Worm (Caenorhabditis elegans) whole organism, young adult: ENCODE data around the gene grp-1.

Experiments used
- C17E4.6 ChIP-seq: fragments of 200-800 bp; sonication (Bioruptor generic); IDR thresholded peaks from 2 replicates; pipeline ENCODE4 v1.3.6; 2022; ENCODE audit warnings: missing genetic modification reagents, missing genetic modification characterization, missing compliant biosample characterization
- F23B12.7 ChIP-seq: sonication (generic microtip); optimal IDR thresholded peaks from 2 replicates; lab custom pipeline; 2017; ENCODE audit warnings: missing genetic modification characterization, mild to moderate bottlenecking, missing compliant biosample characterization, antibody characterized with exemption, moderate library complexity; ENCODE audit not compliant: insufficient read depth
- F33H1.4 ChIP-seq: fragments of 200-800 bp; sonication (Bioruptor generic); IDR thresholded peaks from 2 replicates; pipeline ENCODE4 v1.3.6; 2022; ENCODE audit warnings: missing genetic modification reagents, missing genetic modification characterization, missing compliant biosample characterization
- F37B4.10 ChIP-seq: fragments of 200-800 bp; sonication (Bioruptor generic); IDR thresholded peaks from 2 replicates; pipeline ENCODE4 v1.3.6; 2022; ENCODE audit warnings: missing genetic modification characterization, missing compliant biosample characterization
- F39B2.1 ChIP-seq: fragments of 200-800 bp; sonication (Bioruptor generic); IDR thresholded peaks from 2 replicates; pipeline ENCODE4 v1.3.6; 2022; ENCODE audit warnings: missing genetic modification reagents, missing genetic modification characterization, missing compliant biosample characterization
- F49E8.2 ChIP-seq: sonication (generic microtip); optimal IDR thresholded peaks from 3 replicates; lab custom pipeline; 2017; ENCODE audit warnings: missing genetic modification characterization, mild to moderate bottlenecking, missing compliant biosample characterization, antibody characterized with exemption, moderate library complexity; ENCODE audit not compliant: insufficient read depth
- F55B11.4 ChIP-seq: sonication (generic microtip); optimal IDR thresholded peaks from 2 replicates; lab custom pipeline; 2016; ENCODE audit warnings: missing compliant biosample characterization, missing genetic modification characterization, borderline replicate concordance; ENCODE audit not compliant: insufficient read depth
- F57A8.1 ChIP-seq: fragments of 200-800 bp; sonication (Bioruptor generic); optimal IDR thresholded peaks from 2 replicates; lab custom pipeline; 2018; ENCODE audit warnings: mild to moderate bottlenecking, missing genetic modification characterization, moderate library complexity, missing compliant biosample characterization
- K11D2.4 ChIP-seq: fragments of 200-800 bp; sonication (Bioruptor generic); IDR thresholded peaks from 2 replicates; pipeline ENCODE4 v1.3.6; 2022; ENCODE audit warnings: missing genetic modification reagents, missing genetic modification characterization, missing compliant biosample characterization
- T07F8.4 ChIP-seq: sonication (generic microtip); optimal IDR thresholded peaks from 2 replicates; lab custom pipeline; 2016; ENCODE audit warnings: mild to moderate bottlenecking, missing genetic modification characterization, moderate library complexity, missing compliant biosample characterization
- T26A5.8 ChIP-seq: sonication (generic microtip); optimal IDR thresholded peaks from 2 replicates; lab custom pipeline; 2016; ENCODE audit warnings: missing genetic modification characterization, missing compliant biosample characterization
- Y95B8A.8 ChIP-seq: fragments of 200-800 bp; sonication (Bioruptor generic); IDR thresholded peaks from 2 replicates; pipeline ENCODE4 v1.3.6; 2022; ENCODE audit warnings: missing genetic modification reagents, missing genetic modification characterization, missing compliant biosample characterization
- ZK185.1 ChIP-seq: sonication (generic microtip); optimal IDR thresholded peaks from 2 replicates; lab custom pipeline; 2016; ENCODE audit warnings: mild to moderate bottlenecking, missing genetic modification characterization, missing compliant biosample characterization; ENCODE audit not compliant: poor library complexity, severe bottlenecking
- akir-1 ChIP-seq: fragments of 200-800 bp; sonication (Bioruptor generic); optimal IDR thresholded peaks from 2 replicates; lab custom pipeline; 2018; ENCODE audit warnings: mild to moderate bottlenecking, missing genetic modification characterization, moderate library complexity, missing compliant biosample characterization
- ama-1 ChIP-seq, 3 experiments: fragments of 150-350 bp in 1 of 3; sonication (generic microtip) in 2 of 3; optimal IDR thresholded peaks; 2 replicates each; lab custom pipeline; 2014 to 2018; ENCODE audit warnings: missing biosample characterization in 2 of 3, missing genetic modification characterization in 2 of 3, missing genetic modification reagents in 2 of 3
- attf-3 ChIP-seq: fragments of 200-800 bp; sonication (Bioruptor generic); conservative IDR thresholded peaks from 2 replicates; pipeline ENCODE4 v1.3.6; 2022; ENCODE audit warnings: missing genetic modification reagents, missing genetic modification characterization, missing compliant biosample characterization
- attf-6 ChIP-seq: fragments of 200-800 bp; sonication (Bioruptor generic); IDR thresholded peaks from 2 replicates; pipeline ENCODE4 v1.3.6; 2022; ENCODE audit warnings: missing genetic modification reagents, missing genetic modification characterization, missing compliant biosample characterization
- cebp-2 ChIP-seq: fragments of 200-800 bp; sonication (Bioruptor generic); IDR thresholded peaks from 2 replicates; pipeline ENCODE4 v1.3.6; 2022; ENCODE audit warnings: missing genetic modification characterization, missing compliant biosample characterization
- ceh-58 ChIP-seq: fragments of 200-800 bp; sonication (Bioruptor generic); IDR thresholded peaks from 2 replicates; pipeline ENCODE4 v1.3.6; 2022; ENCODE audit warnings: missing genetic modification characterization, missing compliant biosample characterization
- chd-7 ChIP-seq: sonication (generic microtip); optimal IDR thresholded peaks from 2 replicates; lab custom pipeline; 2016; ENCODE audit warnings: mild to moderate bottlenecking, missing genetic modification characterization, moderate library complexity, missing compliant biosample characterization
- die-1 ChIP-seq: sonication (generic microtip); optimal IDR thresholded peaks from 2 replicates; lab custom pipeline; 2016; ENCODE audit warnings: missing genotype, mild to moderate bottlenecking, missing genetic modification characterization, missing compliant biosample characterization
- dpff-1 ChIP-seq: sonication (generic microtip); optimal IDR thresholded peaks from 2 replicates; lab custom pipeline; 2017; ENCODE audit warnings: mild to moderate bottlenecking, missing genetic modification characterization, missing compliant biosample characterization
- egrh-3 ChIP-seq: fragments of 200-800 bp; sonication (Bioruptor generic); IDR thresholded peaks from 2 replicates; pipeline ENCODE4 v1.3.6; 2022; ENCODE audit warnings: missing genetic modification reagents, missing genetic modification characterization, missing compliant biosample characterization
- gei-17 ChIP-seq: fragments of 200-800 bp; sonication (Bioruptor generic); optimal IDR thresholded peaks from 2 replicates; lab custom pipeline; 2018; ENCODE audit warnings: mild to moderate bottlenecking, missing genetic modification characterization, missing compliant biosample characterization
- him-1 ChIP-seq: sonication (generic microtip); optimal IDR thresholded peaks from 2 replicates; lab custom pipeline; 2016; ENCODE audit warnings: missing genotype, missing genetic modification reagents, missing genetic modification characterization, missing compliant biosample characterization
- hlh-26 ChIP-seq: fragments of 200-800 bp; sonication (Bioruptor generic); conservative IDR thresholded peaks from 2 replicates; pipeline ENCODE4 v1.3.6; 2022; ENCODE audit warnings: missing genetic modification reagents, missing genetic modification characterization, missing compliant biosample characterization
- hrde-1 ChIP-seq: sonication (generic microtip); optimal IDR thresholded peaks from 2 replicates; lab custom pipeline; 2016; ENCODE audit warnings: missing genetic modification characterization, mild to moderate bottlenecking, missing compliant biosample characterization, moderate library complexity, missing genotype, missing genetic modification reagents, borderline replicate concordance
- lag-1 ChIP-seq: fragments of 200-800 bp; sonication (Bioruptor generic); IDR thresholded peaks from 2 replicates; pipeline ENCODE4 v1.3.6; 2022; ENCODE audit warnings: missing genetic modification reagents, missing genetic modification characterization, missing compliant biosample characterization
- let-607 ChIP-seq, 2 experiments: fragments of 200-800 bp in 1 of 2; sonication (Bioruptor generic) in 1 of 2; sonication (generic microtip) in 1 of 2; optimal IDR thresholded peaks; 2 replicates each; lab custom pipeline; 2016 to 2018; ENCODE audit warnings: mild to moderate bottlenecking in 2 of 2, missing compliant biosample characterization in 2 of 2, missing genetic modification characterization in 2 of 2, moderate library complexity in 2 of 2, missing genotype in 1 of 2
- lin-35 ChIP-seq, 3 experiments: fragments of 150-350 bp in 2 of 3; sonication (generic microtip) in 1 of 3; optimal IDR thresholded peaks; 2 replicates each; lab custom pipeline; 2014 to 2018; ENCODE audit warnings: missing biosample characterization in 3 of 3, missing genetic modification characterization in 3 of 3, missing genetic modification reagents in 3 of 3
- lir-1 ChIP-seq: fragments of 200-800 bp; sonication (Bioruptor generic); conservative IDR thresholded peaks from 2 replicates; pipeline ENCODE4 v1.3.6; 2022; ENCODE audit warnings: missing genetic modification reagents, missing genetic modification characterization, missing compliant biosample characterization
- lsl-1 ChIP-seq: fragments of 200-800 bp; sonication (Bioruptor generic); optimal IDR thresholded peaks from 2 replicates; lab custom pipeline; 2018; ENCODE audit warnings: mild to moderate bottlenecking, missing genetic modification characterization, moderate library complexity, missing compliant biosample characterization
- lsy-27 ChIP-seq: sonication (generic microtip); optimal IDR thresholded peaks from 2 replicates; lab custom pipeline; 2017; ENCODE audit warnings: missing genetic modification characterization, mild to moderate bottlenecking, missing compliant biosample characterization, antibody characterized with exemption, missing genotype, borderline replicate concordance; ENCODE audit not compliant: insufficient read depth
- madf-6 ChIP-seq: fragments of 200-800 bp; sonication (Bioruptor generic); IDR thresholded peaks from 2 replicates; pipeline ENCODE4 v1.3.6; 2022; ENCODE audit warnings: missing genetic modification reagents, missing genetic modification characterization, missing compliant biosample characterization
- mel-28 ChIP-seq: sonication (generic microtip); optimal IDR thresholded peaks from 2 replicates; lab custom pipeline; 2016; ENCODE audit warnings: borderline replicate concordance, mild to moderate bottlenecking, missing genetic modification characterization, missing compliant biosample characterization
- mes-4 ChIP-seq: sonication (generic microtip); optimal IDR thresholded peaks from 2 replicates; lab custom pipeline; 2016; ENCODE audit warnings: missing genotype, missing genetic modification characterization, missing compliant biosample characterization
- mxl-1 ChIP-seq: sonication (generic microtip); optimal IDR thresholded peaks from 2 replicates; lab custom pipeline; 2016; ENCODE audit warnings: missing genetic modification characterization, missing compliant biosample characterization
- nfyb-1 ChIP-seq: fragments of 200-800 bp; sonication (Bioruptor generic); IDR thresholded peaks from 2 replicates; pipeline ENCODE4 v1.3.6; 2022; ENCODE audit warnings: missing genetic modification reagents, missing genetic modification characterization, missing compliant biosample characterization
- nhr-120 ChIP-seq: fragments of 200-800 bp; sonication (Bioruptor generic); IDR thresholded peaks from 2 replicates; pipeline ENCODE4 v1.3.6; 2022; ENCODE audit warnings: missing genetic modification characterization, missing compliant biosample characterization
- nhr-27 ChIP-seq: fragments of 200-800 bp; sonication (Bioruptor generic); optimal IDR thresholded peaks from 2 replicates; lab custom pipeline; 2018; ENCODE audit warnings: mild to moderate bottlenecking, missing genetic modification characterization, moderate library complexity, missing compliant biosample characterization
- sea-2 ChIP-seq: fragments of 200-800 bp; sonication (Bioruptor generic); IDR thresholded peaks from 2 replicates; pipeline ENCODE4 v1.3.6; 2022; ENCODE audit warnings: missing genetic modification characterization, missing compliant biosample characterization
- snpc-1.3 ChIP-seq: sonication (generic microtip); optimal IDR thresholded peaks from 2 replicates; lab custom pipeline; 2017; ENCODE audit warnings: missing genetic modification characterization, mild to moderate bottlenecking, missing compliant biosample characterization, antibody characterized with exemption, moderate library complexity, missing genotype, missing genetic modification reagents; ENCODE audit not compliant: insufficient read depth
- somi-1 ChIP-seq: fragments of 200-800 bp; sonication (Bioruptor generic); optimal IDR thresholded peaks from 2 replicates; lab custom pipeline; 2018; ENCODE audit warnings: mild to moderate bottlenecking, missing genetic modification characterization, missing compliant biosample characterization
- ztf-25 ChIP-seq: fragments of 200-800 bp; sonication (Bioruptor generic); IDR thresholded peaks from 2 replicates; pipeline ENCODE4 v1.3.6; 2022; ENCODE audit warnings: missing genetic modification reagents, missing genetic modification characterization, missing compliant biosample characterization
- ztf-26 ChIP-seq: sonication (generic microtip); optimal IDR thresholded peaks from 2 replicates; lab custom pipeline; 2017; ENCODE audit warnings: missing genetic modification characterization, missing compliant biosample characterization
- ztf-6 ChIP-seq: fragments of 200-800 bp; sonication (Bioruptor generic); IDR thresholded peaks from 2 replicates; pipeline ENCODE4 v1.3.6; 2022; ENCODE audit warnings: missing genetic modification reagents, missing genetic modification characterization, missing compliant biosample characterization

grp-1 gene

DNA sequence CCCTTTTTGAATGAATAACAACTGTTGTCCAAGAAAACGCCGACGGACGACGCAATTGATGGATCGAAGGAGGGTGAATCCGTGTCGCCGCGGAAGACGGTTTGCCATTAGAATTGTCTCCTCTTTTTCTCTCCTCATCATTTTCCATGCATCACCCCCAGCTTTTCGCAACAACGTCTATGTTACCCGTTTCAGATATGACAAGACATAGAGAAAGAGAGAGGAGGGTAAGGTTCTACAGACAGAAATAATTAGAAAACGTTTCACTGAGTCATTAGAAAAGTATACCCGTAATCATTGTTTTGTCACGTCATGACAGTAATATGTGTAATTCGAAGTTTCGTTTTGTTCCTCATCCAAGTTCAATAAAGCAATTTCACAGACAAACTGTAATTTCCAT lies 20.3 kb downstream of the grp-1 start:
- no peak for TF ChIP-seq attf-6
- no peak for TF ChIP-seq lag-1 (GFP tag; lab: Robert Waterston, UW)
- no peak for TF ChIP-seq F49E8.2 (tag; lab: Kevin White, UChicago)
- TF ChIP-seq F55B11.4 = no peak

DNA sequence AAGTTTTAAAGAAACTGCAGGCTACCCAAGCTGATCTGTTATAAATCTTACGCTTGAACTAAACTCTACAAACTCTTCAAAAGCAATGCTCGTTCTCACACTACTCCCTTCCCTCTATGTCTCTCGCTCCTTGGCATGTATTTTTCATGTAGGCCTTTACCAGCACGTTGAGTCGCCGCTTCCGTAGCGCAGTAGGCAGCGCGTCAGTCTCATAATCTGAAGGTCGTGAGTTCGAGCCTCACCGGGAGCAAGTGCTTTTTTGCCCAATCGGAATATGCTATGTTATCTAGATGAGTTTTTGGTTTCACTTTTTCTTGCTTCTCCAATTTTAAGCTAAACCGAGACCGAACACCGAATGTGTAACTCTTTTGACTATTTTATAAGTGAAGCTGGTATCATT lies 21.0 kb downstream of the grp-1 start:
- TF ChIP-seq die-1 (tag; lab: Kevin White, UChicago) (peak; percentile 69), akir-1 (GFP tag; lab: Kevin White, UChicago) (no peak), lsy-27 (no peak), F23B12.7 (tag; lab: Kevin White, UChicago) (peak; percentile 43), ama-1 (optimal IDR thresholded peaks at IDR 0.05; lab: Kevin White, UChicago) (no peak), ama-1 (GFP tag; optimal IDR thresholded peaks at IDR 0.05; lab: Kevin White, UChicago) (peak in 1 of 2 experiments; percentile 57), ztf-25 (GFP tag; lab: Robert Waterston, UW) (no peak), dpff-1 (tag; lab: Kevin White, UChicago) (no peak), ceh-58 (GFP tag; lab: Robert Waterston, UW) (no peak), F57A8.1 (GFP tag; lab: Kevin White, UChicago) (no peak), T26A5.8 (tag; lab: Kevin White, UChicago) (no peak), nfyb-1 (GFP tag; lab: Robert Waterston, UW) (peak; percentile 65; the same call in 1 of the 2 replicates), cebp-2 (GFP tag; lab: Robert Waterston, UW) (no peak), attf-3 (GFP tag; lab: Robert Waterston, UW) (0 out of 2 replicates have a peak, but pooled peaks have one; percentile 22), chd-7 (peak; percentile 35), somi-1 (GFP tag; lab: Kevin White, UChicago) (no peak), ZK185.1 (peak; percentile 70), lin-35 (GFP tag; optimal IDR thresholded peaks at IDR 0.05; lab: Kevin White, UChicago) (no peak), hlh-26 (GFP tag; lab: Robert Waterston, UW) (no peak), F39B2.1 (no peak), gei-17 (no peak), T07F8.4 (tag; lab: Kevin White, UChicago) (peak; percentile 15), lir-1 (GFP tag; lab: Robert Waterston, UW) (no peak), C17E4.6 (GFP tag; lab: Robert Waterston, UW) (no peak), mes-4 (tag; lab: Kevin White, UChicago) (no peak), nhr-27 (tag; lab: Kevin White, UChicago) (no peak), sea-2 (GFP tag; lab: Robert Waterston, UW) (no peak), F37B4.10 (no peak), snpc-1.3 (tag; lab: Kevin White, UChicago) (no peak), attf-6 (no peak), Y95B8A.8 (GFP tag; lab: Robert Waterston, UW) (no peak), egrh-3 (GFP tag; lab: Robert Waterston, UW) (no peak), him-1 (tag; lab: Kevin White, UChicago) (peak; percentile 69), lsl-1 (GFP tag; lab: Kevin White, UChicago) (peak; percentile 7), ztf-6 (no peak), ztf-26 (no peak), madf-6 (GFP tag; lab: Robert Waterston, UW) (peak; percentile 33; the same call in 1 of the 2 replicates), F33H1.4 (GFP tag; lab: Robert Waterston, UW) (0 out of 2 replicates have a peak, but pooled peaks have one; percentile 14), mxl-1 (tag; lab: Kevin White, UChicago) (peak; percentile 27), hrde-1 (tag; lab: Kevin White, UChicago) (no peak), let-607 (tag; optimal IDR thresholded peaks at IDR 0.05; lab: Kevin White, UChicago) (no peak), K11D2.4 (GFP tag; lab: Robert Waterston, UW) (no peak), nhr-120 (GFP tag; lab: Robert Waterston, UW) (no peak), mel-28 (no peak)
